Worm (Caenorhabditis elegans) whole organism, young adult: ENCODE measurements around the gene C16D9.6.

ENCODE experiments used
- F55B11.4 ChIP-seq: sonication (generic microtip); optimal IDR thresholded peaks from 2 replicates; lab custom pipeline; 2016; ENCODE audit warnings: missing compliant biosample characterization, missing genetic modification characterization, borderline replicate concordance; ENCODE audit not compliant: insufficient read depth
- K12H6.12 ChIP-seq: fragments of 200-800 bp; sonication (Bioruptor generic); optimal IDR thresholded peaks from 2 replicates; lab custom pipeline; 2018; ENCODE audit warnings: mild to moderate bottlenecking, missing genetic modification characterization, missing compliant biosample characterization
- athp-1 ChIP-seq: sonication (generic microtip); optimal IDR thresholded peaks from 2 replicates; lab custom pipeline; 2017; ENCODE audit warnings: mild to moderate bottlenecking, missing genetic modification characterization, missing compliant biosample characterization
- egl-18 ChIP-seq: fragments of 200-800 bp; sonication (Bioruptor generic); IDR thresholded peaks from 2 replicates; pipeline ENCODE4 v1.3.6; 2022; ENCODE audit warnings: missing genetic modification reagents, missing genetic modification characterization, missing compliant biosample characterization
- nfyb-1 ChIP-seq: fragments of 200-800 bp; sonication (Bioruptor generic); IDR thresholded peaks from 2 replicates; pipeline ENCODE4 v1.3.6; 2022; ENCODE audit warnings: missing genetic modification reagents, missing genetic modification characterization, missing compliant biosample characterization
- snpc-4 ChIP-seq, 5 experiments: fragments of 150-350 bp in 1 of 5; sonication (generic microtip) in 4 of 5; optimal IDR thresholded peaks; 2 replicates each; lab custom pipeline; 2014 to 2018; ENCODE audit warnings: missing genetic modification characterization in 5 of 5, missing biosample characterization in 3 of 5, antibody characterized with exemption in 2 of 5, mild to moderate bottlenecking in 2 of 5, missing compliant biosample characterization in 2 of 5, missing genotype in 2 of 5, moderate library complexity in 2 of 5, missing genetic modification reagents in 1 of 5
- unc-130 ChIP-seq: sonication (generic microtip); optimal IDR thresholded peaks from 2 replicates; lab custom pipeline; 2016; ENCODE audit warnings: missing genetic modification reagents, missing genetic modification characterization, missing compliant biosample characterization
- zim-3 ChIP-seq: sonication (generic microtip); optimal IDR thresholded peaks from 2 replicates; lab custom pipeline; 2017; ENCODE audit warnings: mild to moderate bottlenecking, missing genetic modification characterization, moderate library complexity, missing compliant biosample characterization

ce11 chrV:8266232-8266631 is 16.1 kb upstream of the C16D9.6 start, which contains the start of gene F21F8.5:
- TF ChIP-seq F55B11.4 (tag; lab: Kevin White, UChicago) (no peak), unc-130 (GFP tag; lab: Kevin White, UChicago) (no peak), zim-3 (no peak), nfyb-1 (GFP tag; lab: Robert Waterston, UW) (no peak), athp-1 (tag; lab: Kevin White, UChicago) (no peak), egl-18 (GFP tag; lab: Robert Waterston, UW) (no peak), snpc-4 (GFP tag; optimal IDR thresholded peaks at IDR 0.05; lab: Kevin White, UChicago) (no peak), snpc-4 (tag; optimal IDR thresholded peaks at IDR 0.05; lab: Kevin White, UChicago) (no peak), K12H6.12 (tag; lab: Kevin White, UChicago) (no peak)
